Fruit fly (Drosophila melanogaster) whole organism: ENCODE data around the gene CG4653.

ENCODE experiments used
- CG8478 ChIP-seq: fragments of >200 bp; optimal IDR thresholded peaks from 2 replicates; lab custom pipeline; 2018; ENCODE audit warnings: inconsistent platforms
- Dll ChIP-seq: fragments of >200 bp; optimal IDR thresholded peaks from 2 replicates; lab custom pipeline; 2017
- EcR ChIP-seq, 2 experiments: fragments of >200 bp; optimal IDR thresholded peaks; 2 replicates each; lab custom pipeline; 2017; ENCODE audit warnings: missing biosample characterization in 2 of 2, missing genetic modification characterization in 2 of 2, missing genetic modification reagents in 2 of 2
- pan ChIP-seq: fragments of >200 bp; optimal IDR thresholded peaks from 2 replicates; lab custom pipeline; 2017
- psq ChIP-seq: fragments of >200 bp; optimal IDR thresholded peaks from 2 replicates; lab custom pipeline; 2017
- usp ChIP-seq: fragments of >200 bp; optimal IDR thresholded peaks from 2 replicates; lab custom pipeline; 2017; ENCODE audit warnings: missing biosample characterization, missing genetic modification characterization, mixed read lengths

DNA sequence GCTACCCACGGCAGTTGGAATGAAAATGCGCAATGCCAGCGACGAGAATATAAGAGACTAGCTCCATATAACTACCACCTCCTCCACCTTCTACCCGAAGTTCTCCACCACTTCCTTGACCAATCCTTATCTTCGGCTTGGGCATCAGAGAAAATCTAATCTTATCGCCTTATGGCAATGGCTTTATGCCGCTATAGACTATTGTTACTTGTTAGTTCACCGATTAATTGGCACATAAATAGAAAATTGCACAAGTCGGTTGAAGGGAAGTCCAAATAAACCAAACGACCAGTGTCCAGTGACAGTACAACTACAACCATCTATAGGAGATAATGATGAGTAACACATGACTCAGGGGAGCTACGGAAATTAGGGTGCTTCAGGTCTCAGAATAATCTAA lies 1.9 kb upstream of the CG4653 start, which contains the start of gene sphe:
- TF ChIP-seq EcR (GFP tag; optimal IDR thresholded peaks at IDR 0.05; lab: Kevin White, UChicago) (no peak), CG8478 (no peak), psq (lab: Kevin White, UChicago) (no peak), pan (lab: Kevin White, UChicago) (no peak), Dll (lab: Kevin White, UChicago) (no peak), usp (no peak)
